Worm (Caenorhabditis elegans): ENCODE measurements around the gene hsp-25.

Gene hsp-25

DNA sequence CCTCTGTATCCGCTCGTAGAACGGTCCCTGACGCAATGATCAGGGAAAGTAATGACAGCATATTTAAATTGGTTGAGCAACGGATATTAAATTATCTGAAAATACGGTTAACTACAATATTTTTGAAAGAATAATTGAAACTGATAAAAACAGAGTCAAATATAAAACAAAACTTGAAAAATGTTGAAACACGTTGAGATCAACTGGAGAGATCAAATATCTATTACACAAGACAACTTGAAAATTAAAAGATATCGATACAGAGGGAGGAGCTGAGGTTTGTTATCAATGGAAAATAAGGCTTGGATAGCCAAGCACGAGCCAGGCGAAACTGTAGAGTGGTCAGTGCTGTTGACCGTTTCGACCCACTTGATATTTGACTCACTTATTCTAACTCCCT lies 28.9 kb downstream of the hsp-25 start, which contains the start of gene C09B8.3:
Gene C09B8.3, minus strand, starts transcription at position 101 of the 400 bp plus-strand sequence.
- TF ChIP-seq mab-9 (GFP tag; IDR thresholded peaks at IDR 0.05) (no peak), sox-4 (tag; optimal IDR thresholded peaks at IDR 0.05) (no peak), C04F5.9 (tag; optimal IDR thresholded peaks at IDR 0.05) (no peak), nhr-71 (tag; optimal IDR thresholded peaks at IDR 0.05) (no peak), nhr-85 (tag) (no peak), ceh-8 (GFP tag; optimal IDR thresholded peaks at IDR 0.05) (no peak)

DNA sequence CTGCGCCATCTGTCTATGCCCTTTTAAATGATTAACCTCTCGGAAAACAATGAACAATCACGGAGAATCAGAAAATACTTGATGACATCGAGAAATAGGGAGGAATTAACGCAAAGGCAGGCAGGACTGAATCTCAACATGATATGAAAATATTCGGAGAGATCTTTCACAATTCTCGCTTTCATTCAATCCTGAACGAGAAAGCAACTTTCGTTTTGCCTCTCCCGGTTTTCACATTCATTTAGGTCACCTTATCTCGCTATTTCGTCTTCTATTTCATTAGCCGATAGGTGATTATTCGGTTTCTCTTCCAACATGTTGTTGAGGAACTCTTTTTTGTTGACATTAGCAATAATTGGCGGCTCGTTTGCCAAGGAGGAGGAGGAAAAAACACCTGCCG lies 35.1 kb downstream of the hsp-25 start:
- TF ChIP-seq blmp-1 (tag; optimal IDR thresholded peaks at IDR 0.05): peak; percentile 98
- no peak for TF ChIP-seq skn-1 (tag; optimal IDR thresholded peaks at IDR 0.05)

DNA sequence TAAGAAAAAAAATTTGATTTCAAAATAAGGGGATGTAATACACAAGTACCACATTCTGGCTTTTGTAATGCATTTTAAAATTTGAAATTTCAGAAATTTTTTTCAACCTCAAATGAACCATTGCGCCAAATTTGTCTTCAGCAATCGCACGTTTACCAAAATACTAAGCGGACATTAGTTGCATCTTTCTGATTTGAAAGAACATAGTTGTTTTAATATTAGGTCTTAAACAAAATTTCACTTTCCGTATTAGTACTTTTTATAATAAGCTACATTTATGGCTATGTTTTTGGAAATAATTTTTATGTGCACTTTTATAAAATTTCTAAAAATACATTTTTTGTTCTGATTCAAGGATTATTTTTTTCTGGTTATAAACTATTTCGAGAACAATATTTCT lies 35.6 kb downstream of the hsp-25 start, which contains the start of gene sups-1:
Gene sups-1, plus strand, starts transcription at position 301 of the 400 bp plus-strand sequence.
- TF ChIP-seq nhr-71 (tag; optimal IDR thresholded peaks at IDR 0.05) (no peak), Y116A8C.19 (tag; optimal IDR thresholded peaks at IDR 0.05; ENCODE audit: borderline replicate concordance) (no peak), pax-3 (tag; optimal IDR thresholded peaks at IDR 0.05) (no peak), fos-1 (tag; optimal IDR thresholded peaks at IDR 0.05) (no peak), egl-27 (tag; optimal IDR thresholded peaks at IDR 0.05) (no peak), efl-1 (optimal IDR thresholded peaks at IDR 0.05) (no peak), efl-1 (GFP tag; optimal IDR thresholded peaks at IDR 0.05 in 1 of 2) (peak in 1 of 2 experiments; percentile 42), isw-1 (GFP tag; IDR thresholded peaks at IDR 0.05) (no peak)

DNA sequence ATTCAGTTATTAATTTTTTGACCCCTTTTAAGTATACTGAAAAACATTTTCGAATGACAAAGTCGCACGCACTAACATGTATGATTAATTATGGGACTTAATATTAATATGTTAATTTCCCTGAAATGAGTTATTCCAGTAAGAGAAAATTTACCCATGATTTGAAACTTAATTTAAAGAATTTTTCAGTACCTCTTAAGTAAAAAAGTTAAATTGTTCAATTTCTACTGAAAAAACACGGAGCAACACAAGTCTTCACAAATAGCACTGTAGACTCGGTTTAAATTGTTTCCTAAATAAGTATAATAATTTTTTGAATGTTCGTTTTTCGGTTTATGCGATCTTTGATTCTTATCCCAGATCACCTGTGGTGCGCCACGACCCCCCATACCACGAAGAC lies 37.0 kb downstream of the hsp-25 start:
- no peak for TF ChIP-seq zag-1 (tag; optimal IDR thresholded peaks at IDR 0.05)

DNA sequence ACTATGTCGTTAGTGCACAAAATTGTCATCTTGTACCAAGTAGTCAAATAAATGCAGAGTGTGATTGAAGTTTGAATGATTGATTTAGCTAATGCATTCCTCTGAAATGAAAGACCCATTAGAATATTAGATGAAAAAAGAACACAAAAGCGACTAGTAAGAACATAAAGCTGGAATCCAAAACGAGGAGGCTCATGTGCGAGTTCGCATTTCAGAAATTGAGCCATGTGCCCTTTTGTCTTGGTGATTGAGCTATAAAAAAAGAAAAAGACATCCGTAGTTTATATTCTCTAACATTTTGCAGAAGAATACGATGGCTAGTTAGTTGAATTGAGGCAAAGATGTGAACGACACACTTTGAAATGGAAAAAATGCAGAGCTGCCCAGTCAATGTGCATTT lies 38.0 kb downstream of the hsp-25 start, which contains the start of gene F22F4.4:
Gene F22F4.4, minus strand, starts transcription at position 101 of the 400 bp plus-strand sequence.
- no peak for TF ChIP-seq skn-1 (tag; optimal IDR thresholded peaks at IDR 0.05)
- TF ChIP-seq fkh-8 (tag; optimal IDR thresholded peaks at IDR 0.05): no peak
- TF ChIP-seq nhr-84 (tag; optimal IDR thresholded peaks at IDR 0.05): no peak
- TF ChIP-seq nhr-237 (tag; optimal IDR thresholded peaks at IDR 0.05): no peak
- TF ChIP-seq egl-27 (tag; optimal IDR thresholded peaks at IDR 0.05): no peak
- TF ChIP-seq ceh-88 (GFP tag; IDR thresholded peaks at IDR 0.05): no peak
- no peak for TF ChIP-seq vab-15 (tag; optimal IDR thresholded peaks at IDR 0.05)
- TF ChIP-seq lsy-2 (tag; optimal IDR thresholded peaks at IDR 0.05): no peak
- TF ChIP-seq xbp-1 (tag; optimal IDR thresholded peaks at IDR 0.05): no peak
- no peak for TF ChIP-seq nhr-47 (tag; optimal IDR thresholded peaks at IDR 0.05)
- no peak for TF ChIP-seq ceh-63 (GFP tag; optimal IDR thresholded peaks at IDR 0.05)
- TF ChIP-seq lin-14 (GFP tag; optimal IDR thresholded peaks at IDR 0.05): no peak
- no peak for TF ChIP-seq ceh-82 (tag; optimal IDR thresholded peaks at IDR 0.05)
- TF ChIP-seq jun-1 (tag; optimal IDR thresholded peaks at IDR 0.05): no peak
- TF ChIP-seq rnt-1 (tag; optimal IDR thresholded peaks at IDR 0.05): no peak
- no peak for TF ChIP-seq dsc-1 (tag; optimal IDR thresholded peaks at IDR 0.05)
- TF ChIP-seq swsn-7 (tag; optimal IDR thresholded peaks at IDR 0.05): no peak

DNA sequence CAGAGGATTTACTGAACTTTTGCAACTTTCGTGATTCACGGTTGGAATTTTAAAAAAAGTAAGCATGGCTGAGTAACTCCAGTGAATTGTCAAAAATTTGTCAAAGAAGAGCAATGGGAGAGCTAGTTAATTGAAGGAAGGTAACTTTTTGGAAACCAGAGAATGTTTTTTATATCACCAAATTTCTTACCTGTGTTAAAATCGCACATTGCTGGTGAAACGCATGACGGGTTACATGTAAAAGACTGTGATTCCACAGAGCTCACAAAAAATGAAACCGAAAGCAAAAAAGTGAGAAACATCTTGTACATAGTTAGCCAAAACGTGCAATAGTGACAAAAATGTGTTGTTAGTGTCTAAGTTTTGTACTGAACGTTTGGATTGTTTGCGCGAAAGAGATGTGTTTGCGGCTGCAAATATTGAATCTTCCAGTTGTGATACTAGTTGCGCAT lies 40.3 kb downstream of the hsp-25 start, which contains the start of gene F22F4.9:
Gene F22F4.9, minus strand, starts transcription at position 402 of the 452 bp plus-strand sequence.
- no peak for TF ChIP-seq elt-2 (tag; optimal IDR thresholded peaks at IDR 0.05)
- TF ChIP-seq ztf-4 (tag; optimal IDR thresholded peaks at IDR 0.05): no peak
- TF ChIP-seq nhr-11 (tag; optimal IDR thresholded peaks at IDR 0.05): no peak
- no peak for TF ChIP-seq unc-30 (tag; optimal IDR thresholded peaks at IDR 0.05)
- TF ChIP-seq ceh-90 (tag; optimal IDR thresholded peaks at IDR 0.05): no peak
- no peak for TF ChIP-seq dpl-1 (GFP tag; optimal IDR thresholded peaks at IDR 0.05)
- no peak for TF ChIP-seq vab-15 (tag; optimal IDR thresholded peaks at IDR 0.05)
- TF ChIP-seq mep-1 (tag; optimal IDR thresholded peaks at IDR 0.05): no peak
- no peak for TF ChIP-seq unc-130 (tag; optimal IDR thresholded peaks at IDR 0.05)

Data from whole organism, L1 larva.